Worm (Caenorhabditis elegans): Measurements from ENCODE around the gene Y48B6A.10.
A peak's percentile ranks its signal among the peaks of the same experiment; 100 is the strongest.

Y48B6A.10 gene

DNA sequence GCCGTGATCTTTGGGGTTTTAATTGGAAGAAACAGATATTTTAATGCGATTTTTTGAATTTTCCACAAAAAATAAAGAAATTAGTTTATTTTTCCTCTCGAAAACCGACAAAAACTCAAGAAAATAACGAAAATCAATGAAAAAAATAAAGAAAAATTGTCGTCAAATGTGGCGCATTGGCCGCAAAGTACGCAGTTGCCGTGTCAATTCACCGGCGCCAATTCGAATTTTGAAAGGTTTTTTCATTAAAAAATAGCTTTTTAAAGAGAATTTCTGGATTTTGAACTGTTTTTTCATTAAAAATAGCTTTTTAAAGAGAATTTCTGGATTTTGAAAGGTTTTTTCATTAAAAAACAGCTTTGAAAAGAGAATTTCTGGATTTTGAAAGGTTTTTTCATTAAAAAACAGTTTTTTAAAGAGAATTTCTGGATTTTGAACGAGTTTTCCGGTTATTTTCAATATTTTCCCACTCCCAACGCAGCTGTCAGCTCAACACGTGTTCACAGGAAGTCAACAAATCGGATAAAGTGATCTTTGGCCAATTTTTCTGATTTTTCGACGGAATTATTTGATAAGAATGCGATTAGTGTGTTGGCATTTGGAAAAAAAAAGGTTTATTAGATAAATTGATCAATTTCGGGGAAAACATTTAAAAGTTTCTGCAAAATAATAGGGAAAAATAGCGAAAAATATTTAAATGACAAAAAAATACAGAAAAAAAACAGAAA, 20.3 kb downstream of the Y48B6A.10 start:
- TF ChIP-seq mxl-3 (GFP tag; optimal IDR thresholded peaks at IDR 0.05) = peak; percentile 53
- no peak for TF ChIP-seq nhr-11 (tag; optimal IDR thresholded peaks at IDR 0.05)
- no peak for TF ChIP-seq nhr-237 (tag; optimal IDR thresholded peaks at IDR 0.05)
- no peak for TF ChIP-seq attf-4 (tag; optimal IDR thresholded peaks at IDR 0.05)
- no peak for TF ChIP-seq D1046.2 (GFP tag; IDR thresholded peaks at IDR 0.05)
- no peak for TF ChIP-seq daf-16 (GFP tag; optimal IDR thresholded peaks at IDR 0.05)
- TF ChIP-seq daf-16 (tag; optimal IDR thresholded peaks at IDR 0.05) = peak; percentile 35
- no peak for TF ChIP-seq lin-15B (tag; optimal IDR thresholded peaks at IDR 0.05)
- TF ChIP-seq dmd-9 (GFP tag; IDR thresholded peaks at IDR 0.05) = no peak
- TF ChIP-seq lir-3 (tag; optimal IDR thresholded peaks at IDR 0.05) = no peak
- no peak for TF ChIP-seq spr-3 (GFP tag; optimal IDR thresholded peaks at IDR 0.05)
- TF ChIP-seq aha-1 (tag) = peak; percentile 53
- no peak for TF ChIP-seq zag-1 (tag; optimal IDR thresholded peaks at IDR 0.05)
- TF ChIP-seq madf-5 (GFP tag; IDR thresholded peaks at IDR 0.05) = no peak
- no peak for TF ChIP-seq daf-19 (GFP tag; conservative IDR thresholded peaks at IDR 0.05)
- TF ChIP-seq dmd-6 (GFP tag; IDR thresholded peaks at IDR 0.05) = peak; percentile 33; the same call in 1 of the 2 replicates
- no peak for TF ChIP-seq hif-1 (tag; optimal IDR thresholded peaks at IDR 0.05)
- TF ChIP-seq daf-8 (GFP tag; IDR thresholded peaks at IDR 0.05) = no peak
- no peak for TF ChIP-seq nhr-25 (tag; optimal IDR thresholded peaks at IDR 0.05; ENCODE audit: borderline replicate concordance, insufficient read depth)
- no peak for TF ChIP-seq cey-2 (tag; optimal IDR thresholded peaks at IDR 0.05; ENCODE audit: borderline replicate concordance, insufficient read depth)
- no peak for TF ChIP-seq zip-2 (tag; optimal IDR thresholded peaks at IDR 0.05)
- TF ChIP-seq spr-1 (tag; optimal IDR thresholded peaks at IDR 0.05) = no peak
- TF ChIP-seq dpl-1 (GFP tag; optimal IDR thresholded peaks at IDR 0.05) = peak; percentile 46
- TF ChIP-seq ama-1 (optimal IDR thresholded peaks at IDR 0.05) = peak; percentile 24
- TF ChIP-seq lin-38 (GFP tag; IDR thresholded peaks at IDR 0.05) = peak; percentile 26
- no peak for TF ChIP-seq T26A8.4 (GFP tag; IDR thresholded peaks at IDR 0.05)
- TF ChIP-seq arid-1 (GFP tag; conservative IDR thresholded peaks at IDR 0.05) = no peak
- TF ChIP-seq hlh-30 (tag; optimal IDR thresholded peaks at IDR 0.05; ENCODE audit: insufficient read depth) = no peak

DNA sequence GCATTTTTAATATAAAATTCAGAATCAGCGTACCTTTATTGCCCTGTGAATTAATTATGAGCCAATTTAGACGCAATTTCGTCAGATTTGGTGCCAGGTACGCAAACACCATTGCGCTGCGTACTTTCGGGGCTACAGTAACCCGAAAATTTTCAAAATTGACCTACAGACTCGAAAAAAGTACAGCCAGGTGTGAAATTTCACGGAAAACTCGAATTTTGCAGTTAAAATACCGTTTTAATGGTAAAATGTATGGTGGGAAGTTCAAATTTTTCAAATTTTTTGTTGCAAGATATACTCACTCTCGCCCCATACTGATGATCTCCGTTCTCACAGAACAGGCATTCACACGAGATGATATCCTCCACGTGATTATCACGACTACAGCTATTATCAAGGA, 22.4 kb downstream of the Y48B6A.10 start:
- no peak for TF ChIP-seq nhr-11 (tag; optimal IDR thresholded peaks at IDR 0.05)
- TF ChIP-seq daf-16 (GFP tag; optimal IDR thresholded peaks at IDR 0.05) = no peak
- TF ChIP-seq daf-16 (tag; optimal IDR thresholded peaks at IDR 0.05) = no peak
- no peak for TF ChIP-seq set-16 (GFP tag; IDR thresholded peaks at IDR 0.05)
- TF ChIP-seq R02D3.7 (tag; optimal IDR thresholded peaks at IDR 0.05) = no peak
- no peak for TF ChIP-seq nhr-48 (tag; optimal IDR thresholded peaks at IDR 0.05)
- no peak for TF ChIP-seq duxl-1 (tag; optimal IDR thresholded peaks at IDR 0.05; ENCODE audit: poor library complexity)
- TF ChIP-seq sdz-12 (GFP tag; optimal IDR thresholded peaks at IDR 0.05) = no peak
- no peak for TF ChIP-seq ztf-7 (tag; optimal IDR thresholded peaks at IDR 0.05)
- TF ChIP-seq dmd-8 (GFP tag; IDR thresholded peaks at IDR 0.05) = no peak
- no peak for TF ChIP-seq jun-1 (tag; optimal IDR thresholded peaks at IDR 0.05)
- no peak for TF ChIP-seq mdl-1 (tag; optimal IDR thresholded peaks at IDR 0.05)
- TF ChIP-seq ZK337.2 (GFP tag; IDR thresholded peaks at IDR 0.05) = no peak

DNA sequence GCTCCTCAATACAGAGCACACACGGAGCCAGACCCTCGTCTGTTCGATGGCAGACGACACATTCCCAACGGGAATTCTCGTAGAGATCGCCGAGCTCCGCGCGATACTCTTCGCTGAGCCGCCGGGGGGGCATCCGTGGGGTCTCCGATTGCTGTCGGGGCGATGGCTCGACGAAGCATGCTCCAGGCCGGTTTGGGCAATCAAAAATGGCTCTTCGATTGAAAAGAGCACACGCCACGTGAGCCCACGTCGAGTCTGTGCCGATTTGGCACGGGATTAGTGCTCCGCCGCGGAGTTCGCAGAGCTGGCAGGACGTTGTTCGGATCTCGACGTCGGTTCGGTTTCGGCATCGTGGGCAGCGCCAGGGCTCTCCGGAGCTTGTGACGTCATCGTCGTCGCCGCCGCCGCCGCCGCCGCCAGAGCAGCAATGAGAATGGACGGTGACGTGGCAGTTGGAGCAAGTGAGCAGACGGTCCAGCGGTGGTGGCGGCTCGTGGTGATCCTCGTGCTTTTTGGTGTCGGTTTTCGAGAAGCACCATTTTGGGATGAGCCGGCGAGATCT, 23.1 kb downstream of the Y48B6A.10 start:
- TF ChIP-seq nhr-42 (GFP tag; IDR thresholded peaks at IDR 0.05) (no peak), rbr-2 (tag; optimal IDR thresholded peaks at IDR 0.05) (no peak), daf-16 (GFP tag; optimal IDR thresholded peaks at IDR 0.05) (no peak), daf-16 (tag; optimal IDR thresholded peaks at IDR 0.05) (no peak), set-16 (GFP tag; IDR thresholded peaks at IDR 0.05) (peak; percentile 96), saeg-2 (GFP tag; IDR thresholded peaks at IDR 0.05) (no peak), spr-3 (GFP tag; optimal IDR thresholded peaks at IDR 0.05) (peak; percentile 10), mdt-29 (GFP tag; IDR thresholded peaks at IDR 0.05) (no peak), nhr-111 (GFP tag; optimal IDR thresholded peaks at IDR 0.05) (no peak), lin-39 (tag; optimal IDR thresholded peaks at IDR 0.05) (no peak), dmd-8 (GFP tag; IDR thresholded peaks at IDR 0.05) (0 out of 2 replicates have a peak, but pooled peaks have one; percentile 3), lin-1 (GFP tag; IDR thresholded peaks at IDR 0.05) (no peak), mep-1 (tag; optimal IDR thresholded peaks at IDR 0.05) (no peak)
